Worm (Caenorhabditis elegans): ENCODE measurements around the gene skr-16.

skr-16 gene

ce11 chrIV:7149020-7149601 is 19.4 kb upstream of the skr-16 start, which contains the start of gene C34D4.4:
Gene C34D4.4, plus strand, starts transcription at chrIV:7149361.
- TF ChIP-seq unc-98 (GFP tag; IDR thresholded peaks at IDR 0.05) (no peak), lin-14 (GFP tag; optimal IDR thresholded peaks at IDR 0.05) (peak; percentile 53), nhr-47 (tag; optimal IDR thresholded peaks at IDR 0.05) (peak; percentile 45), blmp-1 (tag; optimal IDR thresholded peaks at IDR 0.05) (peak; percentile 65), C16A3.4 (tag; optimal IDR thresholded peaks at IDR 0.05) (no peak), pqm-1 (tag; optimal IDR thresholded peaks at IDR 0.05) (no peak), snpc-4 (tag; optimal IDR thresholded peaks at IDR 0.05) (peak; percentile 3), sup-37 (GFP tag; optimal IDR thresholded peaks at IDR 0.05) (no peak), efl-1 (optimal IDR thresholded peaks at IDR 0.05) (peak; percentile 61 to 64), efl-1 (GFP tag; optimal IDR thresholded peaks at IDR 0.05 in 1 of 2) (peak; percentile 61 to 95), nhr-20 (tag; optimal IDR thresholded peaks at IDR 0.05) (peak; percentile 14), isw-1 (GFP tag; IDR thresholded peaks at IDR 0.05) (peak; percentile 17; the same call in 1 of the 2 replicates), elt-3 (tag; optimal IDR thresholded peaks at IDR 0.05) (no peak), mep-1 (tag; optimal IDR thresholded peaks at IDR 0.05) (peak; percentile 20), snu-23 (GFP tag; optimal IDR thresholded peaks at IDR 0.05) (peak; percentile 47), lin-13 (GFP tag; optimal IDR thresholded peaks at IDR 0.05) (peak; percentile 15), ceh-88 (GFP tag; IDR thresholded peaks at IDR 0.05) (no peak), ceh-90 (tag; optimal IDR thresholded peaks at IDR 0.05) (no peak), grh-1 (GFP tag; IDR thresholded peaks at IDR 0.05) (no peak), fkh-8 (tag; optimal IDR thresholded peaks at IDR 0.05) (peak; percentile 31), lin-35 (GFP tag; optimal IDR thresholded peaks at IDR 0.05) (peak; percentile 57 to 72), ceh-8 (GFP tag; optimal IDR thresholded peaks at IDR 0.05) (no peak), nhr-71 (tag; optimal IDR thresholded peaks at IDR 0.05) (peak; percentile 36), vab-15 (tag; optimal IDR thresholded peaks at IDR 0.05) (no peak), rnt-1 (tag; optimal IDR thresholded peaks at IDR 0.05) (peak; percentile 19), ceh-82 (tag; optimal IDR thresholded peaks at IDR 0.05) (peak in 2 of 3 experiments; percentile 3 to 48), fos-1 (tag; optimal IDR thresholded peaks at IDR 0.05) (no peak), unc-130 (tag; optimal IDR thresholded peaks at IDR 0.05) (peak; percentile 22), zip-4 (GFP tag; optimal IDR thresholded peaks at IDR 0.05) (peak; percentile 61), xbp-1 (tag; optimal IDR thresholded peaks at IDR 0.05) (peak; percentile 9), ztf-4 (tag; optimal IDR thresholded peaks at IDR 0.05) (no peak), lin-15B (tag; optimal IDR thresholded peaks at IDR 0.05) (peak; percentile 35), nhr-19 (GFP tag; conservative IDR thresholded peaks at IDR 0.05) (no peak), skn-1 (tag; optimal IDR thresholded peaks at IDR 0.05) (peak; percentile 39), sox-4 (tag; optimal IDR thresholded peaks at IDR 0.05) (no peak), dpl-1 (GFP tag; optimal IDR thresholded peaks at IDR 0.05) (peak; percentile 32 to 60 (median 58)), F16B12.6 (tag; optimal IDR thresholded peaks at IDR 0.05) (peak; percentile 92), hlh-4 (tag; optimal IDR thresholded peaks at IDR 0.05) (no peak), lsy-2 (tag; optimal IDR thresholded peaks at IDR 0.05) (peak; percentile 90 to 98)

DNA sequence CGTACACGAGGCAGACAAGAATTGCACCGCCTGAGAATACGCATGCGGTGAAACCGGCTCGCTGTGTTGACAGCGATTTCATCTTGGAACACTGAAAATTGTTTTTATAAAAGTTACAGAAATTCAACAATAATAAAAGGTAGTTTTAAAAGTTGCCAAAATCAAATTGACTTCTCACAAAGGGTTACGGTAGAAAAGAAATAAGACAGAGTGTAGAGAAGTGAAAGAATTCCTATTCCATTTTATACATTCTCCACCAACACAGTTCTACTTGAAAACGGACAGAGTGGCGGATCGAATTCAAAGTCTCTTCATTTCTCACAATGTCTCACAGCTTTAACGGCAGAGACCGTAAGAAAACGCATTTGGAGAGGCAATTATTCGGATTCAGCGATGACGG is 16.1 kb upstream of the skr-16 start, which contains the start of gene col-113:
TSS of gene col-113 (minus strand) at position 101 of the 400 bp plus-strand sequence.
- peak; percentile 55 for TF ChIP-seq nhr-85 (tag)
- no peak for TF ChIP-seq efl-3 (GFP tag; optimal IDR thresholded peaks at IDR 0.05)
- TF ChIP-seq ces-1 (GFP tag; optimal IDR thresholded peaks at IDR 0.05) = no peak
